Worm (Caenorhabditis elegans) whole organism, early embryonic: Measurements from ENCODE around the gene clc-27.

Source experiments
- B0310.2 ChIP-seq: sonication (generic microtip); optimal IDR thresholded peaks from 2 replicates; lab custom pipeline; 2016; ENCODE audit warnings: mild to moderate bottlenecking, missing genetic modification characterization, missing compliant biosample characterization
- F13C5.2 ChIP-seq: sonication (generic microtip); optimal IDR thresholded peaks from 2 replicates; lab custom pipeline; 2017; ENCODE audit warnings: mild to moderate bottlenecking, missing genetic modification characterization, inconsistent platforms, missing compliant biosample characterization
- aly-1 ChIP-seq: sonication (generic microtip); optimal IDR thresholded peaks from 2 replicates; lab custom pipeline; 2016; ENCODE audit warnings: missing genetic modification characterization, missing compliant biosample characterization
- ama-1 ChIP-seq: fragments of 150-350 bp; optimal IDR thresholded peaks from 2 replicates; lab custom pipeline; 2014
- ceh-13 ChIP-seq: fragments of 200-800 bp; sonication (Bioruptor generic); optimal IDR thresholded peaks from 2 replicates; lab custom pipeline; 2018; ENCODE audit warnings: mild to moderate bottlenecking, missing genetic modification characterization, missing compliant biosample characterization
- ceh-36 ChIP-seq: sonication (generic microtip); optimal IDR thresholded peaks from 2 replicates; lab custom pipeline; 2016; ENCODE audit warnings: missing genetic modification characterization, inconsistent platforms, missing compliant biosample characterization
- ets-7 ChIP-seq: sonication (generic microtip); optimal IDR thresholded peaks from 2 replicates; lab custom pipeline; 2016; ENCODE audit warnings: missing genotype, missing genetic modification characterization, missing compliant biosample characterization
- flt-1 ChIP-seq: fragments of 200-800 bp; sonication (Bioruptor generic); IDR thresholded peaks from 2 replicates; pipeline ENCODE4 v1.3.6; 2022; ENCODE audit warnings: missing genetic modification characterization, missing compliant biosample characterization
- hmbx-1 ChIP-seq: sonication (generic microtip); optimal IDR thresholded peaks from 2 replicates; lab custom pipeline; 2016; ENCODE audit warnings: mild to moderate bottlenecking, missing genetic modification characterization, missing compliant biosample characterization
- hmg-4 ChIP-seq: fragments of 200-800 bp; sonication (Bioruptor generic); optimal IDR thresholded peaks from 2 replicates; lab custom pipeline; 2018; ENCODE audit warnings: mild to moderate bottlenecking, missing genetic modification characterization, missing compliant biosample characterization
- hnd-1 ChIP-seq: sonication (generic microtip); optimal IDR thresholded peaks from 2 replicates; lab custom pipeline; 2016; ENCODE audit warnings: missing genetic modification characterization, missing compliant biosample characterization
- pes-1 ChIP-seq: fragments of 200-800 bp; sonication (Bioruptor generic); IDR thresholded peaks from 2 replicates; pipeline ENCODE4 v1.3.6; 2022; ENCODE audit warnings: missing genetic modification reagents, missing genetic modification characterization, missing compliant biosample characterization
- scrt-1 ChIP-seq: fragments of 200-800 bp; sonication (Bioruptor generic); IDR thresholded peaks from 2 replicates; pipeline ENCODE4 v1.3.6; 2022; ENCODE audit warnings: missing genetic modification characterization, missing compliant biosample characterization
- sea-1 ChIP-seq: fragments of 200-800 bp; sonication (Bioruptor generic); conservative IDR thresholded peaks from 2 replicates; pipeline ENCODE4 v1.3.6; 2022; ENCODE audit warnings: missing genetic modification characterization, missing compliant biosample characterization
- tbx-11 ChIP-seq: fragments of 200-800 bp; sonication (Bioruptor generic); IDR thresholded peaks from 2 replicates; pipeline ENCODE4 v1.3.6; 2022; ENCODE audit warnings: missing genetic modification characterization, missing compliant biosample characterization
- tbx-37 ChIP-seq: fragments of 200-800 bp; sonication (Bioruptor generic); conservative IDR thresholded peaks from 2 replicates; pipeline ENCODE4 v1.3.6; 2022; ENCODE audit warnings: missing genetic modification reagents, missing genetic modification characterization, missing compliant biosample characterization
- tra-4 ChIP-seq: sonication (generic microtip); optimal IDR thresholded peaks from 2 replicates; lab custom pipeline; 2017; ENCODE audit warnings: missing genetic modification characterization, missing compliant biosample characterization

clc-27 gene

DNA sequence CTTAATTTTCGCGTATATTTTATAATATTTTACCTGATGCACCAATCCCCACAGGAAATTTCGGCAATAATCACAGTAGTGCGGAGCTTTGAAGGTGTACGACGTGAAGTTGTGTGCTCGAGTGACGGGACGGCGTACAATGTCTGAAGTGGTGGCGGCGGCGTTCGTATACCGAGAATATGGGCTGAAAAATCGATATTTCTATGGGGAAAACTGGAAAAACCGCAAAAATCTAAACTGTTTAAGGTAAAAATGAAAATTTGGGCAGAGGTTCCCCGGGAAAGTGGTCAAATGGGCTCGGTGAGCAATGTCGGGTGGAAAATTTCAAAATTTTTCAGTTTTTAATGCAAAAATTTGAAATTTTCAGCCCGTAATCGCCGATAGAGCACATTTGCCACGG lies 26.7 kb downstream of the clc-27 start:
- TF ChIP-seq aly-1: no peak

DNA sequence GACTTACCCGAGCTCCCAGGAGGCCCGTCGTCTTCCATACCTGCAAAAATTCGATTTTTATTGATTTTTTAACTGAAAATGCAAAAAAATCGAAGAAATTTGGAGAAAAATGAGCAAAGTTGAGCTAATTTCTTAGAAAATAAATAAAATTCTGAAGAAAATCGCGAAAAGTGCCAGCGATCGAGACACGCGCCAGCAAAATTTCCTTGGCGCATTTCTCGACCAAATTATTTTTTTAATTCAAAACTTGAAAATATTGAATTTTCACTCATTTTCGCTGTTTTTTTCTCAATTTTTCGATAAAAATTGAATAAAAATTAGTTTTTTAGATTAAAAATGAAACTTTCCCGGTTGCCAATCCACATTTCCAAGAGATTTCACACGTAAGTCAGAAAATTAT lies 29.0 kb downstream of the clc-27 start, which contains the start of the genes chin-1 and BE0003N10.1:
Gene chin-1 (minus strand): TSS at position 40 of the 400 bp plus-strand sequence.
Gene BE0003N10.1 (plus strand): TSS at position 320 of the 400 bp plus-strand sequence.
- TF ChIP-seq F13C5.2 (tag; lab: Kevin White, UChicago) (peak; percentile 22), ets-7 (tag; lab: Kevin White, UChicago) (no peak)

- TF ChIP-seq tbx-37: no peak
- no peak for TF ChIP-seq scrt-1 (GFP tag; lab: Robert Waterston, UW)
Measured at ce11 chrIII:1040059-1040458, 31.9 kb downstream of the clc-27 start.

- TF ChIP-seq sea-1 (GFP tag; lab: Robert Waterston, UW) (no peak), tbx-37 (no peak), ets-7 (tag; lab: Kevin White, UChicago) (no peak), flt-1 (GFP tag; lab: Robert Waterston, UW) (no peak), ceh-13 (GFP tag; lab: Kevin White, UChicago) (no peak), ceh-36 (tag; lab: Kevin White, UChicago) (no peak), B0310.2 (no peak), hnd-1 (tag; lab: Kevin White, UChicago) (no peak), hmg-4 (GFP tag; lab: Kevin White, UChicago) (no peak), pes-1 (no peak)
Measured at ce11 chrIII:1043790-1044189, 35.6 kb downstream of the clc-27 start.

DNA sequence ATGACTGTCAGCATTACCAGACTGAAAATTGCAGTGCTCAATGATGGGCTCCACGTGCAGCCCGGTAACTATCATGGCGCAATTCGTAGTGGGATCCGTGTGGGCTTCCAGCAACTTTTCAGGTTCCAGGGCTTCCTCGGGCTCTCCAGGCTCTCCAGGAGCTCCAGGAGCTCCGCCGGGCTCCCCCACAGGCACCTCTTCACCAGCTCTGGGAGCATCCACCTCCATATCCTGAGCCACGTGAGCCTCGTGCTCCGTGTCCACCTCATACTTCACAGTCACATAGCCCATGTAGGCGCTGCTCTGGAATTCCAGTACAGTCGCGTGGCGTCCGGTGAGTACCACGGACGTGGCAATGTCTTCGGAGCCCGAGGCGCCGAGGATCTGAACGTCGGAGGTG lies 43.7 kb downstream of the clc-27 start:
- TF ChIP-seq scrt-1 (GFP tag; lab: Robert Waterston, UW) (no peak), ama-1 (lab: Kevin White, UChicago) (no peak), sea-1 (GFP tag; lab: Robert Waterston, UW) (no peak)

DNA sequence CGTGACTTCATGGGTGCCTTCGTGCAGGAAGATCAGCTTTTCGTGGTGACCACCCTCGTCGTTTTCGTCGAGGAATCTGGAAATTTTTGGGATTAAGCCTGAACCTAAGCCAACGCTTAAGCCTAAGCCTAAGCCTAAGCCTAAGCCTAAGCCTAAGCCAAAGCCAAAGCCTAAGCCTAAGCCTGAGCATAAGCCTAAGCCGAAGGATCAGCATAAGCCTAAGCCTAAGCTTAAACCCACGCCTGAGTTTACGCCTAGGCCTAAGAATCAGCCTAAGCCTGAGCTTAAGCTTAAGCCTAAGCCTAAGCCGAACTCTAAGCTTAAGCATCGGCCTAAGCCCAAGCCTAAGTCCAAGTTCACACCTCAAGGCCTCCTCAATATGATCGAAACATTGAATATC lies 44.1 kb downstream of the clc-27 start:
- TF ChIP-seq ceh-36 (tag; lab: Kevin White, UChicago) (peak; percentile 90), pes-1 (no peak)

- TF ChIP-seq B0310.2 (no peak), F13C5.2 (tag; lab: Kevin White, UChicago) (no peak), ama-1 (lab: Kevin White, UChicago) (no peak), hmbx-1 (no peak), aly-1 (no peak)
Measured at ce11 chrIII:1053067-1053466, 44.9 kb downstream of the clc-27 start, which contains the start of gene fbxo-11.2. fbxo-11.2 (minus strand) TSS chrIII:1053242.

ce11 chrIII:1054096-1054495 lies 45.9 kb downstream of the clc-27 start:
- peak; percentile 56 for TF ChIP-seq hmg-4 (GFP tag; lab: Kevin White, UChicago)
- TF ChIP-seq tra-4 (tag; lab: Kevin White, UChicago): no peak

DNA sequence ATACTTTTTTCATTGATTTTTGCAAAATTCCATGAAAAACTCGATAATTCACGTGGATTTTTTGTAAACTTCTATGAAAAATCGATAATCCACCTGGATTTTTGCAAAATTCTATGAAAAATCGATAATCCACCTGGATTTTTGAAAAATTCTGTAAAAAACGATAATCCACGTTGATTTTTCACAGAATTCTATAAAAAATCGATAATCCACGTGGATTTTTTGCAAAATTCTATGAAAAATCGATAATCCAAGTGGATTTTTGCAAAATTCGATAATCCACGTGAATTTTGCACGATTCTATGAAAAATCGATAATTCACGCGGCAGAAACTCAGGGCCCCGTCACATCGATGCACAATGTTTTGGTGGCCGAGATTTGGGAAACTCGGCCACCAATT lies 49.9 kb downstream of the clc-27 start:
- no peak for TF ChIP-seq B0310.2
- TF ChIP-seq hmbx-1: no peak
- no peak for TF ChIP-seq sea-1 (GFP tag; lab: Robert Waterston, UW)
- no peak for TF ChIP-seq tbx-11 (GFP tag; lab: Robert Waterston, UW)
- no peak for TF ChIP-seq ceh-36 (tag; lab: Kevin White, UChicago)
- TF ChIP-seq pes-1: no peak
- no peak for TF ChIP-seq tra-4 (tag; lab: Kevin White, UChicago)
- no peak for TF ChIP-seq ceh-13 (GFP tag; lab: Kevin White, UChicago)
- no peak for TF ChIP-seq tbx-37
- no peak for TF ChIP-seq hmg-4 (GFP tag; lab: Kevin White, UChicago)
- no peak for TF ChIP-seq hnd-1 (tag; lab: Kevin White, UChicago)
- no peak for TF ChIP-seq aly-1

- TF ChIP-seq ceh-36 (tag; lab: Kevin White, UChicago): no peak
Measured at ce11 chrIII:1058881-1059280, 50.7 kb downstream of the clc-27 start.
